Worm (Caenorhabditis elegans) whole organism, L1 larva: ENCODE data around the gene scl-5.

Source experiments
- C04F5.9 ChIP-seq: sonication (generic microtip); optimal IDR thresholded peaks from 2 replicates; lab custom pipeline; 2016; ENCODE audit warnings: missing genetic modification characterization, missing compliant biosample characterization
- F16B12.6 ChIP-seq: fragments of 150-350 bp; optimal IDR thresholded peaks from 2 replicates; lab custom pipeline; 2014; ENCODE audit warnings: missing biosample characterization, missing genetic modification characterization
- Y116A8C.19 ChIP-seq: sonication (generic microtip); optimal IDR thresholded peaks from 2 replicates; lab custom pipeline; 2016; ENCODE audit warnings: missing compliant biosample characterization, missing genetic modification characterization, borderline replicate concordance
- blmp-1 ChIP-seq: fragments of 150-350 bp; optimal IDR thresholded peaks from 2 replicates; lab custom pipeline; 2014; ENCODE audit warnings: missing biosample characterization, missing genetic modification characterization
- ceh-88 ChIP-seq: fragments of 200-800 bp; sonication (Bioruptor generic); IDR thresholded peaks from 2 replicates; pipeline ENCODE4 v1.3.6; 2022; ENCODE audit warnings: missing genetic modification characterization, missing compliant biosample characterization
- ceh-90 ChIP-seq: sonication (generic microtip); optimal IDR thresholded peaks from 2 replicates; lab custom pipeline; 2016; ENCODE audit warnings: missing genetic modification characterization, missing compliant biosample characterization
- ces-1 ChIP-seq: fragments of 150-350 bp; optimal IDR thresholded peaks from 2 replicates; lab custom pipeline; 2014; ENCODE audit warnings: missing biosample characterization, missing genetic modification reagents, missing genetic modification characterization
- efl-3 ChIP-seq: fragments of 200-800 bp; sonication (Bioruptor generic); optimal IDR thresholded peaks from 2 replicates; lab custom pipeline; 2018; ENCODE audit warnings: mild to moderate bottlenecking, missing genetic modification characterization, missing compliant biosample characterization
- egl-27 ChIP-seq, 2 experiments: fragments of 150-350 bp in 1 of 2; sonication (generic microtip); optimal IDR thresholded peaks; 3 replicates each; lab custom pipeline; 2017 to 2018; ENCODE audit warnings: missing biosample characterization in 2 of 2, missing genetic modification characterization in 2 of 2, missing genetic modification reagents in 2 of 2
- elt-3 ChIP-seq, 6 experiments: fragments of 150-350 bp in 1 of 6; sonication (generic microtip); optimal IDR thresholded peaks; 2 replicates each; lab custom pipeline; 2017 to 2018; ENCODE audit warnings: missing biosample characterization in 6 of 6, missing genetic modification characterization in 6 of 6, inconsistent platforms in 1 of 6
- fkh-10 ChIP-seq: sonication (generic microtip); optimal IDR thresholded peaks from 2 replicates; lab custom pipeline; 2017; ENCODE audit warnings: missing biosample characterization, missing genetic modification reagents, missing genetic modification characterization
- fkh-4 ChIP-seq: sonication (generic microtip); optimal IDR thresholded peaks from 2 replicates; lab custom pipeline; 2016; ENCODE audit warnings: missing compliant biosample characterization, missing genetic modification characterization, borderline replicate concordance
- fkh-8 ChIP-seq: sonication (generic microtip); optimal IDR thresholded peaks from 2 replicates; lab custom pipeline; 2016; ENCODE audit warnings: mild to moderate bottlenecking, missing genetic modification characterization, missing compliant biosample characterization
- hpl-2 ChIP-seq: fragments of 150-350 bp; optimal IDR thresholded peaks from 2 replicates; lab custom pipeline; 2014; ENCODE audit warnings: missing biosample characterization, missing genetic modification reagents, missing genetic modification characterization
- irx-1 ChIP-seq: sonication (generic microtip); optimal IDR thresholded peaks from 2 replicates; lab custom pipeline; 2016; ENCODE audit warnings: missing genetic modification characterization, missing compliant biosample characterization
- isw-1 ChIP-seq: fragments of 200-800 bp; sonication (Bioruptor generic); IDR thresholded peaks from 2 replicates; pipeline ENCODE4 v1.3.6; 2022; ENCODE audit warnings: missing genetic modification characterization, missing compliant biosample characterization
- jun-1 ChIP-seq: fragments of 150-350 bp; optimal IDR thresholded peaks from 2 replicates; lab custom pipeline; 2014; ENCODE audit warnings: missing biosample characterization, missing genetic modification reagents, missing genetic modification characterization
- mef-2 ChIP-seq: fragments of 150-350 bp; optimal IDR thresholded peaks from 2 replicates; lab custom pipeline; 2014; ENCODE audit warnings: missing biosample characterization, missing genetic modification characterization
- mep-1 ChIP-seq: fragments of 150-350 bp; optimal IDR thresholded peaks from 2 replicates; lab custom pipeline; 2014; ENCODE audit warnings: missing biosample characterization, missing genetic modification characterization
- nhr-11 ChIP-seq: fragments of 150-350 bp; optimal IDR thresholded peaks from 2 replicates; lab custom pipeline; 2014; ENCODE audit warnings: missing biosample characterization, missing genetic modification characterization
- nhr-12 ChIP-seq: sonication (generic microtip); optimal IDR thresholded peaks from 2 replicates; lab custom pipeline; 2017; ENCODE audit warnings: missing biosample characterization, missing genetic modification characterization
- nhr-19 ChIP-seq: fragments of 200-800 bp; sonication (Bioruptor generic); conservative IDR thresholded peaks from 2 replicates; pipeline ENCODE4 v1.3.6; 2022; ENCODE audit warnings: missing genetic modification characterization, missing compliant biosample characterization
- nhr-28 ChIP-seq: fragments of 150-350 bp; optimal IDR thresholded peaks from 2 replicates; lab custom pipeline; 2014; ENCODE audit warnings: missing biosample characterization, missing genetic modification characterization
- nhr-47 ChIP-seq: sonication (generic microtip); optimal IDR thresholded peaks from 2 replicates; lab custom pipeline; 2016; ENCODE audit warnings: mild to moderate bottlenecking, missing genetic modification characterization, moderate library complexity, missing compliant biosample characterization
- nhr-77 ChIP-seq: fragments of 150-350 bp; optimal IDR thresholded peaks from 2 replicates; lab custom pipeline; 2014; ENCODE audit warnings: missing biosample characterization, missing genetic modification characterization
- nhr-84 ChIP-seq: sonication (generic microtip); optimal IDR thresholded peaks from 2 replicates; lab custom pipeline; 2017; ENCODE audit warnings: missing biosample characterization, missing genetic modification characterization
- pag-3 ChIP-seq: sonication (generic microtip); optimal IDR thresholded peaks from 2 replicates; lab custom pipeline; 2017; ENCODE audit warnings: missing genetic modification characterization, mild to moderate bottlenecking, missing compliant biosample characterization, antibody characterized with exemption, borderline replicate concordance; ENCODE audit not compliant: insufficient read depth
- pqm-1 ChIP-seq: sonication (generic microtip); optimal IDR thresholded peaks from 3 replicates; lab custom pipeline; 2017; ENCODE audit warnings: missing biosample characterization, missing genetic modification characterization
- rnt-1 ChIP-seq: sonication (generic microtip); optimal IDR thresholded peaks from 2 replicates; lab custom pipeline; 2016; ENCODE audit warnings: mild to moderate bottlenecking, missing genetic modification characterization, moderate library complexity, missing compliant biosample characterization
- skn-1 ChIP-seq: fragments of 150-350 bp; optimal IDR thresholded peaks from 2 replicates; lab custom pipeline; 2014; ENCODE audit warnings: missing biosample characterization, missing genetic modification characterization
- snpc-4 ChIP-seq: fragments of 150-350 bp; optimal IDR thresholded peaks from 2 replicates; lab custom pipeline; 2014; ENCODE audit warnings: missing biosample characterization, missing genetic modification characterization
- snu-23 ChIP-seq: sonication (generic microtip); optimal IDR thresholded peaks from 2 replicates; lab custom pipeline; 2016; ENCODE audit warnings: missing genetic modification characterization, missing compliant biosample characterization
- sup-37 ChIP-seq: fragments of 200-800 bp; sonication (Bioruptor generic); optimal IDR thresholded peaks from 2 replicates; lab custom pipeline; 2018; ENCODE audit warnings: mild to moderate bottlenecking, missing genetic modification characterization, missing compliant biosample characterization
- unc-130 ChIP-seq: fragments of 150-350 bp; optimal IDR thresholded peaks from 2 replicates; lab custom pipeline; 2017; ENCODE audit warnings: missing biosample characterization, missing genetic modification characterization, inconsistent platforms
- unc-86 ChIP-seq: sonication (generic microtip); optimal IDR thresholded peaks from 2 replicates; lab custom pipeline; 2016; ENCODE audit warnings: missing genetic modification characterization, missing compliant biosample characterization
- xbp-1 ChIP-seq: sonication (generic microtip); optimal IDR thresholded peaks from 2 replicates; lab custom pipeline; 2016; ENCODE audit warnings: missing genetic modification characterization, missing compliant biosample characterization
- zag-1 ChIP-seq: fragments of 150-350 bp; optimal IDR thresholded peaks from 2 replicates; lab custom pipeline; 2014; ENCODE audit warnings: missing biosample characterization, missing genetic modification characterization
- zip-4 ChIP-seq: fragments of 200-800 bp; sonication (Bioruptor generic); optimal IDR thresholded peaks from 2 replicates; lab custom pipeline; 2018; ENCODE audit warnings: mild to moderate bottlenecking, missing genetic modification characterization, moderate library complexity, missing compliant biosample characterization
- ztf-11 ChIP-seq, 2 experiments: sonication (generic microtip); optimal IDR thresholded peaks; 2 replicates each; lab custom pipeline; 2016 to 2017; ENCODE audit warnings: missing genetic modification characterization in 2 of 2, missing biosample characterization in 1 of 2, missing compliant biosample characterization in 1 of 2

The scl-5 gene

ce11 chrIV:13098652-13099051 is 34.8 kb downstream of the scl-5 start, which contains the start of the genes dli-1, tin-9.2 and exos-4.1 (continued):
- TF ChIP-seq ceh-88 (GFP tag; lab: Robert Waterston, UW), result no peak
- peak; percentile 85 for TF ChIP-seq nhr-47 (tag; lab: Kevin White, UChicago)
- TF ChIP-seq nhr-19, result peak; percentile 76
- no peak for TF ChIP-seq fkh-4 (tag; lab: Kevin White, UChicago)
- TF ChIP-seq elt-3 (tag; optimal IDR thresholded peaks at IDR 0.05; lab: Kevin White, UChicago), result peak in 1 of 6 experiments; percentile 39
- no peak for TF ChIP-seq ces-1 (GFP tag; lab: Kevin White, UChicago)
- TF ChIP-seq irx-1 (tag; lab: Kevin White, UChicago), result peak; percentile 51
- peak; percentile 50 for TF ChIP-seq C04F5.9 (tag; lab: Kevin White, UChicago)
- no peak for TF ChIP-seq efl-3 (GFP tag; lab: Kevin White, UChicago)

- TF ChIP-seq rnt-1 (tag; lab: Kevin White, UChicago) (no peak), zag-1 (tag; lab: Kevin White, UChicago) (no peak), skn-1 (no peak), ztf-11 (tag; optimal IDR thresholded peaks at IDR 0.05; lab: Kevin White, UChicago) (no peak), nhr-11 (tag; lab: Kevin White, UChicago) (no peak), snpc-4 (tag; lab: Kevin White, UChicago) (no peak), fkh-8 (tag; lab: Kevin White, UChicago) (no peak)
- TF ChIP-seq, all 84 proteins: peak for 0
Observed at ce11 chrIV:13100415-13100814, 36.6 kb downstream of the scl-5 start, which contains the start of gene fask-1. Gene fask-1 (plus strand): TSS chrIV:13100715.

- TF ChIP-seq nhr-12 (tag; lab: Kevin White, UChicago), result no peak
- no peak for TF ChIP-seq blmp-1 (tag; lab: Kevin White, UChicago)
- TF ChIP-seq ceh-90 (tag; lab: Kevin White, UChicago), result no peak
- no peak for TF ChIP-seq snu-23 (GFP tag; lab: Kevin White, UChicago)
- no peak for TF ChIP-seq nhr-84 (tag; lab: Kevin White, UChicago)
- TF ChIP-seq Y116A8C.19, result no peak
- no peak for TF ChIP-seq egl-27 (tag; optimal IDR thresholded peaks at IDR 0.05; lab: Kevin White, UChicago)
- no peak for TF ChIP-seq ces-1 (GFP tag; lab: Kevin White, UChicago)
- no peak for TF ChIP-seq xbp-1 (tag; lab: Kevin White, UChicago)
- no peak for TF ChIP-seq unc-86 (tag; lab: Kevin White, UChicago)
- TF ChIP-seq hpl-2 (GFP tag; lab: Kevin White, UChicago), result no peak
- no peak for TF ChIP-seq pag-3
- TF ChIP-seq isw-1 (GFP tag; lab: Robert Waterston, UW), result no peak
- TF ChIP-seq fkh-8 (tag; lab: Kevin White, UChicago), result no peak
- TF ChIP-seq pqm-1 (tag; lab: Kevin White, UChicago), result no peak
- TF ChIP-seq nhr-11 (tag; lab: Kevin White, UChicago), result no peak
Observed at ce11 chrIV:13104900-13105299, 41.1 kb downstream of the scl-5 start, which contains the start of gene rde-11. Gene rde-11 (plus strand): TSS chrIV:13105200.

ce11 chrIV:13107359-13107758 is 43.5 kb downstream of the scl-5 start, which contains the start of gene B0564.2:
Gene B0564.2 (plus strand): TSS chrIV:13107659.
- TF ChIP-seq sup-37 (no peak), jun-1 (tag; lab: Kevin White, UChicago) (no peak), zip-4 (no peak), pag-3 (no peak), irx-1 (tag; lab: Kevin White, UChicago) (no peak), mep-1 (tag; lab: Kevin White, UChicago) (no peak), nhr-28 (no peak), F16B12.6 (tag; lab: Kevin White, UChicago) (no peak), elt-3 (tag; optimal IDR thresholded peaks at IDR 0.05; lab: Kevin White, UChicago) (no peak), nhr-12 (tag; lab: Kevin White, UChicago) (no peak), unc-130 (no peak), fkh-10 (GFP tag; lab: Kevin White, UChicago) (no peak), nhr-77 (no peak), mef-2 (tag; lab: Kevin White, UChicago) (no peak)
- TF ChIP-seq, all 84 proteins: peak for 0
